Fruit fly (Drosophila melanogaster): ENCODE results near the gene CG9018.

Gene CG9018

dm6 chr3L:2261282-2261681, 24.4 kb upstream of the CG9018 start:
- TF ChIP-seq ey (GFP tag; optimal IDR thresholded peaks at IDR 0.05) (no peak), Sp1 (GFP tag; optimal IDR thresholded peaks at IDR 0.05) (no peak), psq (GFP tag; optimal IDR thresholded peaks at IDR 0.05) (no peak), rgr (GFP tag; optimal IDR thresholded peaks at IDR 0.05) (no peak), Jra (GFP tag; optimal IDR thresholded peaks at IDR 0.05) (no peak), dmrt93B (GFP tag; optimal IDR thresholded peaks at IDR 0.05) (no peak), Vsx2 (GFP tag; optimal IDR thresholded peaks at IDR 0.05; ENCODE audit: partially characterized antibody) (no peak), h (GFP tag; optimal IDR thresholded peaks at IDR 0.05) (no peak), HLH106 (tag; optimal IDR thresholded peaks at IDR 0.05) (no peak), Hr78 (GFP tag; optimal IDR thresholded peaks at IDR 0.05) (no peak), Myc (optimal IDR thresholded peaks at IDR 0.05) (no peak), CrebA (GFP tag; optimal IDR thresholded peaks at IDR 0.05; ENCODE audit: borderline replicate concordance) (no peak), Mio (GFP tag; optimal IDR thresholded peaks at IDR 0.05) (no peak), lola (GFP tag; optimal IDR thresholded peaks at IDR 0.05) (no peak), pan (optimal IDR thresholded peaks at IDR 0.05) (no peak), OdsH (GFP tag; optimal IDR thresholded peaks at IDR 0.05) (no peak), sage (GFP tag; optimal IDR thresholded peaks at IDR 0.05) (no peak)

- TF ChIP-seq psq (GFP tag; optimal IDR thresholded peaks at IDR 0.05) (peak; percentile 95), br (GFP tag; optimal IDR thresholded peaks at IDR 0.05) (peak; percentile 99), N (GFP tag; optimal IDR thresholded peaks at IDR 0.05) (no peak), Hnf4 (GFP tag; optimal IDR thresholded peaks at IDR 0.05) (peak; percentile 98), Dif (GFP tag; optimal IDR thresholded peaks at IDR 0.05; ENCODE audit: partially characterized antibody) (no peak), GATAd (GFP tag; optimal IDR thresholded peaks at IDR 0.05) (peak; percentile 95), Abd-B (GFP tag; optimal IDR thresholded peaks at IDR 0.05) (no peak), sage (GFP tag; optimal IDR thresholded peaks at IDR 0.05) (peak; percentile 94), jim (GFP tag; optimal IDR thresholded peaks at IDR 0.05) (peak; percentile 85), h (GFP tag; optimal IDR thresholded peaks at IDR 0.05) (peak; percentile 100), woc (GFP tag; optimal IDR thresholded peaks at IDR 0.05) (peak; percentile 95), usp (GFP tag; optimal IDR thresholded peaks at IDR 0.05) (no peak), ey (GFP tag; optimal IDR thresholded peaks at IDR 0.05) (peak; percentile 98), rgr (GFP tag; optimal IDR thresholded peaks at IDR 0.05) (peak; percentile 99), sv (GFP tag; optimal IDR thresholded peaks at IDR 0.05) (peak; percentile 96), Myc (optimal IDR thresholded peaks at IDR 0.05) (peak; percentile 31), lola (GFP tag; optimal IDR thresholded peaks at IDR 0.05) (no peak), CG9705 (GFP tag; optimal IDR thresholded peaks at IDR 0.05) (peak; percentile 97), HLH106 (tag; optimal IDR thresholded peaks at IDR 0.05) (peak; percentile 99), Jra (GFP tag; optimal IDR thresholded peaks at IDR 0.05) (peak; percentile 97), dsf (GFP tag; optimal IDR thresholded peaks at IDR 0.05; ENCODE audit: borderline replicate concordance) (no peak), Sp1 (GFP tag; optimal IDR thresholded peaks at IDR 0.05) (peak; percentile 98), Dfd (GFP tag; optimal IDR thresholded peaks at IDR 0.05) (no peak), tai (GFP tag; optimal IDR thresholded peaks at IDR 0.05) (no peak), foxo (GFP tag; optimal IDR thresholded peaks at IDR 0.05) (peak; percentile 91 to 98), Rel (GFP tag; optimal IDR thresholded peaks at IDR 0.05) (peak; percentile 95), Rel (tag; optimal IDR thresholded peaks at IDR 0.05) (peak; percentile 94), fru (GFP tag; optimal IDR thresholded peaks at IDR 0.05) (peak; percentile 97), Mio (GFP tag; optimal IDR thresholded peaks at IDR 0.05) (peak; percentile 91), Hr78 (GFP tag; optimal IDR thresholded peaks at IDR 0.05) (no peak), pan (optimal IDR thresholded peaks at IDR 0.05) (no peak), brk (GFP tag; optimal IDR thresholded peaks at IDR 0.05) (no peak), Vsx2 (GFP tag; optimal IDR thresholded peaks at IDR 0.05; ENCODE audit: partially characterized antibody) (no peak), CrebA (GFP tag; optimal IDR thresholded peaks at IDR 0.05; ENCODE audit: borderline replicate concordance) (no peak), dmrt93B (GFP tag; optimal IDR thresholded peaks at IDR 0.05) (peak; percentile 95), OdsH (GFP tag; optimal IDR thresholded peaks at IDR 0.05) (peak; percentile 97), Hr83 (GFP tag; optimal IDR thresholded peaks at IDR 0.05; ENCODE audit: poor library complexity, severe bottlenecking) (peak; percentile 98), CG32264 (GFP tag; optimal IDR thresholded peaks at IDR 0.05) (peak; percentile 96), dl (GFP tag; optimal IDR thresholded peaks at IDR 0.05; ENCODE audit: insufficient read depth in 1 of 2, partially characterized antibody in 2 of 2) (no peak)
Observed at dm6 chr3L:2257412-2257862, 20.6 kb upstream of the CG9018 start, which contains the start of the genes CG1275 and Elp5. Gene CG1275, minus strand, starts transcription at chr3L:2257423. Gene Elp5, plus strand, starts transcription at chr3L:2257456.

Data from whole organism, wandering third instar larva.